Worm (Caenorhabditis elegans) whole organism, late embryonic: ENCODE measurements around the gene tmem-184.

Experiments
- F13H6.1 ChIP-seq: sonication (generic microtip); optimal IDR thresholded peaks from 2 replicates; lab custom pipeline; 2016; ENCODE audit warnings: missing genetic modification characterization, missing compliant biosample characterization
- hlh-8 ChIP-seq: sonication (generic microtip); optimal IDR thresholded peaks from 2 replicates; lab custom pipeline; 2016; ENCODE audit warnings: missing genotype, missing genetic modification characterization, missing compliant biosample characterization
- mec-3 ChIP-seq: sonication (generic microtip); optimal IDR thresholded peaks from 2 replicates; lab custom pipeline; 2016; ENCODE audit warnings: borderline replicate concordance, missing genetic modification characterization, missing compliant biosample characterization
- pha-4 ChIP-seq: fragments of 150-350 bp; optimal IDR thresholded peaks from 2 replicates; lab custom pipeline; 2018; ENCODE audit warnings: missing biosample characterization, missing genetic modification reagents, missing genetic modification characterization
- pqm-1 ChIP-seq: sonication (generic microtip); optimal IDR thresholded peaks from 2 replicates; lab custom pipeline; 2016; ENCODE audit warnings: missing genetic modification characterization, missing compliant biosample characterization

ce11 chrX:14744496-14744895 is 37.8 kb upstream of the tmem-184 start:
- TF ChIP-seq pqm-1 (tag; lab: Kevin White, UChicago): no peak
- TF ChIP-seq mec-3: no peak
- TF ChIP-seq F13H6.1: no peak
- no peak for TF ChIP-seq hlh-8 (tag; lab: Kevin White, UChicago)
- TF ChIP-seq pha-4 (tag; lab: Kevin White, UChicago): no peak
